Fruit fly (Drosophila melanogaster) whole organism, embryonic: ENCODE results near the gene CG4041.

Experiments used
- Bdp1 ChIP-seq: fragments of 200-800 bp; sonication (Bioruptor generic); optimal IDR thresholded peaks from 3 replicates; lab custom pipeline; 2016; ENCODE audit warnings: missing biosample characterization, missing genetic modification characterization
- Bteb2 ChIP-seq: fragments of 200-800 bp; sonication (Bioruptor generic); optimal IDR thresholded peaks from 2 replicates; lab custom pipeline; 2016; ENCODE audit warnings: missing biosample characterization, missing genetic modification characterization
- CG10543 ChIP-seq: fragments of 200-800 bp; sonication (Bioruptor generic); optimal IDR thresholded peaks from 3 replicates; lab custom pipeline; 2017; ENCODE audit warnings: missing biosample characterization, mild to moderate bottlenecking, missing genetic modification characterization, moderate library complexity
- CG11695 ChIP-seq: fragments of 200-800 bp; sonication (Bioruptor generic); IDR thresholded peaks from 3 replicates; pipeline ENCODE4 v1.3.6; 2022; ENCODE audit warnings: missing biosample characterization, missing genetic modification characterization
- CG12104 ChIP-seq: fragments of 200-800 bp; sonication (Bioruptor generic); optimal IDR thresholded peaks from 3 replicates; lab custom pipeline; 2016; ENCODE audit warnings: missing biosample characterization, missing genetic modification characterization
- CG12659 ChIP-seq: fragments of 200-800 bp; sonication (Bioruptor generic); optimal IDR thresholded peaks from 3 replicates; lab custom pipeline; 2017; ENCODE audit warnings: mild to moderate bottlenecking, missing biosample characterization, missing genetic modification reagents, missing genetic modification characterization
- CG12942 ChIP-seq: fragments of 200-800 bp; sonication (Bioruptor generic); optimal IDR thresholded peaks from 3 replicates; lab custom pipeline; 2016; ENCODE audit warnings: missing biosample characterization, missing genetic modification characterization
- CG1603 ChIP-seq: fragments of 200-800 bp; sonication (Bioruptor generic); optimal IDR thresholded peaks from 2 replicates; lab custom pipeline; 2019; ENCODE audit warnings: missing biosample characterization, mild to moderate bottlenecking, missing genetic modification characterization, moderate library complexity
- CG1647 ChIP-seq: fragments of 200-800 bp; sonication (Bioruptor generic); optimal IDR thresholded peaks from 3 replicates; lab custom pipeline; 2016; ENCODE audit warnings: missing biosample characterization, missing genetic modification characterization
- CG16863 ChIP-seq: fragments of 200-800 bp; sonication (Bioruptor generic); optimal IDR thresholded peaks from 3 replicates; lab custom pipeline; 2016; ENCODE audit warnings: missing biosample characterization, missing genetic modification characterization
- CG17361 ChIP-seq: fragments of 200-800 bp; sonication (Bioruptor generic); IDR thresholded peaks from 3 replicates; pipeline ENCODE4 v1.3.6; 2022; ENCODE audit warnings: missing biosample characterization, missing genetic modification characterization
- CG17802 ChIP-seq: fragments of 200-800 bp; sonication (Bioruptor generic); optimal IDR thresholded peaks from 2 replicates; lab custom pipeline; 2018; ENCODE audit warnings: missing biosample characterization, mild to moderate bottlenecking, missing genetic modification characterization, moderate library complexity
- CG2678 ChIP-seq: fragments of 200-800 bp; sonication (Bioruptor generic); optimal IDR thresholded peaks from 3 replicates; lab custom pipeline; 2019; ENCODE audit warnings: missing biosample characterization, mild to moderate bottlenecking, missing genetic modification characterization, moderate library complexity
- CG31441 ChIP-seq: fragments of 200-800 bp; sonication (Bioruptor generic); IDR thresholded peaks from 2 replicates; pipeline ENCODE4 v1.3.6; 2022; ENCODE audit warnings: missing biosample characterization, missing genetic modification characterization
- CG4730 ChIP-seq: fragments of 200-800 bp; sonication (Bioruptor generic); IDR thresholded peaks from 2 replicates; pipeline ENCODE4 v1.3.6; 2022; ENCODE audit warnings: missing biosample characterization, missing genetic modification characterization
- CG5953 ChIP-seq: fragments of 200-800 bp; sonication (Bioruptor generic); IDR thresholded peaks from 2 replicates; pipeline ENCODE4 v1.3.6; 2022; ENCODE audit warnings: missing biosample characterization, missing genetic modification characterization
- CG7372 ChIP-seq: fragments of 200-800 bp; sonication (Bioruptor generic); IDR thresholded peaks from 2 replicates; pipeline ENCODE4 v1.3.6; 2022; ENCODE audit warnings: missing biosample characterization, missing genetic modification characterization
- CG8290 ChIP-seq, 3 experiments: fragments of 200-800 bp; sonication (Bioruptor generic); optimal IDR thresholded peaks; 2 replicates each; lab custom pipeline; 2016 to 2019; ENCODE audit warnings: missing biosample characterization in 3 of 3, missing genetic modification characterization in 3 of 3, mild to moderate bottlenecking in 2 of 3, moderate library complexity in 1 of 3
- Drgx ChIP-seq: fragments of 200-800 bp; sonication (Bioruptor generic); IDR thresholded peaks from 2 replicates; pipeline ENCODE4 v1.3.6; 2022; ENCODE audit warnings: missing biosample characterization, missing genetic modification characterization
- E2f1 ChIP-seq: fragments of 200-800 bp; sonication (Bioruptor generic); IDR thresholded peaks from 2 replicates; pipeline ENCODE4 v1.3.6; 2022; ENCODE audit warnings: missing biosample characterization, missing genetic modification characterization
- Hey ChIP-seq: fragments of 200-800 bp; sonication (Bioruptor generic); optimal IDR thresholded peaks from 3 replicates; lab custom pipeline; 2018; ENCODE audit warnings: missing biosample characterization, mild to moderate bottlenecking, missing genetic modification characterization
- Lim3 ChIP-seq: fragments of 200-800 bp; sonication (Bioruptor generic); IDR thresholded peaks from 2 replicates; pipeline ENCODE4 v1.3.6; 2022; ENCODE audit warnings: missing biosample characterization, missing genetic modification characterization
- Max ChIP-seq: fragments of 200-800 bp; sonication (Bioruptor generic); optimal IDR thresholded peaks from 2 replicates; lab custom pipeline; 2016; ENCODE audit warnings: missing biosample characterization, mild to moderate bottlenecking, missing genetic modification characterization
- Med ChIP-seq: fragments of 200-800 bp; sonication (Bioruptor generic); peaks from one replicate; lab custom pipeline; 2016; ENCODE audit warnings: missing biosample characterization, missing genetic modification characterization, mild to moderate bottlenecking, inconsistent platforms, moderate library complexity
- Mes4 ChIP-seq: fragments of 200-800 bp; sonication (Bioruptor generic); optimal IDR thresholded peaks from 2 replicates; lab custom pipeline; 2016; ENCODE audit warnings: missing biosample characterization, missing genetic modification characterization
- Poxn ChIP-seq: fragments of 200-800 bp; sonication (Bioruptor generic); IDR thresholded peaks from 2 replicates; pipeline ENCODE4 v1.3.6; 2022; ENCODE audit warnings: missing biosample characterization, missing genetic modification characterization
- Side ChIP-seq: fragments of 200-800 bp; sonication (Bioruptor generic); optimal IDR thresholded peaks from 2 replicates; lab custom pipeline; 2016; ENCODE audit warnings: missing biosample characterization, missing genetic modification characterization
- Sry-β ChIP-seq: fragments of 200-800 bp; sonication (Bioruptor generic); optimal IDR thresholded peaks from 2 replicates; lab custom pipeline; 2018; ENCODE audit warnings: missing biosample characterization, mild to moderate bottlenecking, missing genetic modification characterization, moderate library complexity
- Sry-δ ChIP-seq: fragments of 200-800 bp; sonication (Bioruptor generic); optimal IDR thresholded peaks from 2 replicates; lab custom pipeline; 2016; ENCODE audit warnings: missing biosample characterization, missing genetic modification characterization
- aop ChIP-seq: fragments of 200-800 bp; sonication (Bioruptor generic); IDR thresholded peaks from 2 replicates; pipeline ENCODE4 v1.3.6; 2022; ENCODE audit warnings: missing biosample characterization, missing genetic modification characterization
- chinmo ChIP-seq: fragments of 200-800 bp; sonication (Bioruptor generic); IDR thresholded peaks from 4 replicates; pipeline ENCODE4 v1.3.6; 2022; ENCODE audit warnings: missing biosample characterization, missing genetic modification characterization; ENCODE audit not compliant: partially characterized antibody
- dm ChIP-seq: fragments of 200-800 bp; sonication (Bioruptor generic); optimal IDR thresholded peaks from 3 replicates; lab custom pipeline; 2016; ENCODE audit warnings: missing biosample characterization, missing genetic modification characterization
- dmrt99B ChIP-seq: fragments of 200-800 bp; sonication (Bioruptor generic); optimal IDR thresholded peaks from 2 replicates; lab custom pipeline; 2018; ENCODE audit warnings: missing biosample characterization, mild to moderate bottlenecking, missing genetic modification characterization, moderate library complexity
- dysf ChIP-seq: fragments of 200-800 bp; sonication (Bioruptor generic); IDR thresholded peaks from 3 replicates; pipeline ENCODE4 v1.3.6; 2022; ENCODE audit warnings: missing biosample characterization, missing genetic modification characterization
- fru ChIP-seq: fragments of >200 bp; optimal IDR thresholded peaks from 2 replicates; lab custom pipeline; 2017
- kni ChIP-seq: fragments of 200-800 bp; sonication (Bioruptor generic); optimal IDR thresholded peaks from 3 replicates; lab custom pipeline; 2017; ENCODE audit warnings: mild to moderate bottlenecking, missing biosample characterization, missing genetic modification reagents, missing genetic modification characterization
- lbe ChIP-seq: fragments of 200-800 bp; sonication (Bioruptor generic); optimal IDR thresholded peaks from 2 replicates; lab custom pipeline; 2016; ENCODE audit warnings: missing biosample characterization, mild to moderate bottlenecking, missing genetic modification characterization
- lmd ChIP-seq: fragments of 200-800 bp; sonication (Bioruptor generic); IDR thresholded peaks from 2 replicates; pipeline ENCODE4 v1.3.6; 2022; ENCODE audit warnings: missing biosample characterization, missing genetic modification characterization
- row ChIP-seq: fragments of 200-800 bp; sonication (Bioruptor generic); IDR thresholded peaks from 3 replicates; pipeline ENCODE4 v1.3.6; 2022; ENCODE audit warnings: missing biosample characterization, missing genetic modification characterization
- sr ChIP-seq: fragments of 200-800 bp; sonication (Bioruptor generic); IDR thresholded peaks from 3 replicates; pipeline ENCODE4 v1.3.6; 2022; ENCODE audit warnings: missing biosample characterization, missing genetic modification characterization
- stc ChIP-seq: fragments of 200-800 bp; sonication (Bioruptor generic); IDR thresholded peaks from 2 replicates; pipeline ENCODE4 v1.3.6; 2022; ENCODE audit warnings: missing biosample characterization, missing genetic modification characterization
- stwl ChIP-seq: fragments of 200-800 bp; sonication (Bioruptor generic); optimal IDR thresholded peaks from 3 replicates; lab custom pipeline; 2018; ENCODE audit warnings: missing biosample characterization, mild to moderate bottlenecking, missing genetic modification characterization, moderate library complexity
- tll ChIP-seq, 2 experiments: fragments of 200-800 bp in 1 of 2; fragments of >200 bp in 1 of 2; sonication (Bioruptor generic) in 1 of 2; optimal IDR thresholded peaks; 2 replicates each; lab custom pipeline; 2017 to 2019; ENCODE audit warnings: missing biosample characterization in 2 of 2, missing genetic modification characterization in 2 of 2, mild to moderate bottlenecking in 1 of 2, moderate library complexity in 1 of 2
- usp ChIP-seq: fragments of >200 bp; optimal IDR thresholded peaks from 2 replicates; lab custom pipeline; 2017; ENCODE audit warnings: missing biosample characterization, missing genetic modification characterization
- zen ChIP-seq: fragments of 200-800 bp; sonication (Bioruptor generic); optimal IDR thresholded peaks from 3 replicates; lab custom pipeline; 2018; ENCODE audit warnings: missing biosample characterization, mild to moderate bottlenecking, missing genetic modification characterization, moderate library complexity
- zf30C ChIP-seq: fragments of 200-800 bp; sonication (Bioruptor generic); optimal IDR thresholded peaks from 3 replicates; lab custom pipeline; 2018; ENCODE audit warnings: missing biosample characterization, mild to moderate bottlenecking, missing genetic modification characterization
- zfh1 ChIP-seq: fragments of 200-800 bp; sonication (Bioruptor generic); IDR thresholded peaks from 3 replicates; pipeline ENCODE4 v1.3.6; 2022; ENCODE audit warnings: missing biosample characterization, missing genetic modification characterization

Gene CG4041

DNA sequence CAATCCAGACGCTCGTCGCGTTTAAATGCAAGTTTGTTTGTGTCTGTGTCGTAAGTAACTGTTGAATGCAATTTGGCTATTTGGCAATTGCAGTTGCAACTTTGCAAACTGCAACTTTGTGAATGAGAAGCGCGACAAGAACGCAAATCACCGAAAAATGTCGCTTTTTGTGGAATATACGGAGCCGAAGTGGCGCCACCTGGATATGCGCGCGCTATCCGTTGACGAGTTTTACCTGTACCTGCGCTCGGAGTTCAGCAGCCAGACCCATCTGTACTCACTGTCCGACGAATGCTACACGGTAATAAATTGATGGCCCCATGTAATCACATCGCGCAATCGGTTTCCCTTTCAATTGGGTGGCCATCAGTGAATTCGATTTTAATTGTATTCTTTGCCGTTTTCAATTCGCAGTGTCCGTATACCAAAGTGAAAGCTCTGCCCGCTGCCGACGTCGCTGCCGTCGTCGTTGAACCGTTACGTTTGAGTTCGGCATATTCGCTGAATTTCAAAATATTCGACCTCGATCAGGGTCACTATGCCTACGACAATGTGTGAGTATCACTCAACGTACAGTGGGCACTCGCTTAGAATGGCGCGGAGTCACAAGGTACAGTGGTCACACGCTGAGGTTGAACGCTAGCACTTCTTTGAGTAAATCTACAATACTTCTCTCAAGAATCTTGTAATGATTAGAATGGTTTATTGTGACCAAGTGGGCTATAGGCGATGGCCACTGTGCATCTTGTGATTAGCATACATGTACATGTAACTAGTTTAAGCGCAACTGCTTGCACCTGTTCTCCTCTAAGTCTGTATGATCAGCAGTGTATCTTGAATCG lies 1.0 kb upstream of the CG4041 start (continued):
- TF ChIP-seq tll (GFP tag; optimal IDR thresholded peaks at IDR 0.05; lab: Kevin White, UChicago): no peak
- TF ChIP-seq zf30C: no peak
- peak; percentile 79 for TF ChIP-seq stc
- TF ChIP-seq fru (lab: Kevin White, UChicago): no peak
- TF ChIP-seq Max (GFP tag; lab: Kevin White, UChicago): peak; percentile 60
- peak; percentile 86 for TF ChIP-seq CG4730 (GFP tag; lab: Robert Waterston, UW)
- peak; percentile 73 for TF ChIP-seq CG5953 (GFP tag; lab: Robert Waterston, UW)

DNA sequence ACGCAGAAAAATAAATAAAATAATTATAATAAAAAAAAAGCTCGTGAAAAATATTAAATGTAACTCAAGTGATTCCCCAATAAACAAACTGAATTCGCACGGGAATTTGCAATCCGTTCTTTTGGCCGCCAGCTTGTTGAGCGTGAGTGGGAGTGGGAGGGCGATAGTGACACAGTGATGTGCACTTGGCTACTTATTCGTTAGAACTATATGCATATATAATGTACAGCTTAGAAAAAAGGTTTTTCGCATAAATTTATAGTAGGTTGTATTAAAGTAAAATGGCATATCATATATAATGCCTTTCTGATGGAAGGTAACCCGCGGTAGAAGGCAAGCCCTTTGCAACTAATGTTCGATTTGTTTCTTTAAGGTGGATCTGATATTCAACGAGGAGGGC lies 5.9 kb downstream of the CG4041 start:
- TF ChIP-seq row (GFP tag; lab: Robert Waterston, UW): 0 out of 3 replicates have a peak, but pooled peaks have one; percentile 20
- TF ChIP-seq Sry-β: peak; percentile 74
- TF ChIP-seq CG12942 (GFP tag; lab: Kevin White, UChicago): no peak
- TF ChIP-seq sr (GFP tag; lab: Robert Waterston, UW): 0 out of 3 replicates have a peak, but pooled peaks have one; percentile 24
- peak; percentile 43 for TF ChIP-seq Med (GFP tag; lab: Kevin White, UChicago)
- TF ChIP-seq Side (GFP tag; lab: Kevin White, UChicago): no peak
- TF ChIP-seq chinmo: 0 out of 4 replicates have a peak, but pooled peaks have one; percentile 16

DNA sequence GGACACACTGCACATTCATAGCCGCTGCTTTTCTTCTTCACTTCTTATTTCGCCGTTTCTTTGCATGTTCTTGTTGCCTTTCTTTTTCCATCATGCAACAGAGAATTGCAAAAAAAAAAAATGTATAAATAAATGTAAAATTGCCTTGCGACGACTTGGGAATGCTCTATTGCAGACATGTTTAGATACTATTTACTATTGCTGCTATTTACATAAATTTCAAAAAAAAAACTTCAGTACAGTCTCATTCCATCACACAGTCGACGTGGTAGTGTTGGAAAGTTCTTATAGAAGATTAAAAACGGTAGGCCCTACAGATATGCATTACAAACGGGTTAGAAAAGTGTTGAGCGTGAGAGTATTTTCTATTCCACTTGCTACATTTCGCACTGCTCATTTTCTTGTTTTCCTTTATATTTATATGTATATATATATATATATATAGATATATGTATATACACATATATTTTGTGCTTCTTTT lies 6.4 kb downstream of the CG4041 start:
- TF ChIP-seq usp (GFP tag; lab: Kevin White, UChicago): no peak
- no peak for TF ChIP-seq E2f1 (GFP tag; lab: Robert Waterston, UW)
- no peak for TF ChIP-seq Bdp1 (GFP tag; lab: Kevin White, UChicago)
- TF ChIP-seq CG17361: no peak
- TF ChIP-seq Lim3 (GFP tag; lab: Robert Waterston, UW): no peak
- no peak for TF ChIP-seq CG7372 (GFP tag; lab: Robert Waterston, UW)
- no peak for TF ChIP-seq CG16863 (GFP tag; lab: Kevin White, UChicago)
- no peak for TF ChIP-seq zen (tag; lab: Kevin White, UChicago)
- no peak for TF ChIP-seq CG12659 (GFP tag; lab: Kevin White, UChicago)
- peak; percentile 11 for TF ChIP-seq CG10543 (GFP tag; lab: Kevin White, UChicago)
- TF ChIP-seq aop: no peak
- TF ChIP-seq Poxn (GFP tag; lab: Robert Waterston, UW): no peak
- no peak for TF ChIP-seq CG1647 (GFP tag; lab: Kevin White, UChicago)
- no peak for TF ChIP-seq Bteb2 (GFP tag; lab: Kevin White, UChicago)
- TF ChIP-seq CG1603 (tag; lab: Kevin White, UChicago): no peak
- no peak for TF ChIP-seq CG12104 (GFP tag; lab: Kevin White, UChicago)
- no peak for TF ChIP-seq Sry-δ (GFP tag; lab: Kevin White, UChicago)
- TF ChIP-seq dmrt99B (tag; lab: Kevin White, UChicago): peak; percentile 17
- no peak for TF ChIP-seq CG8290 (GFP tag; optimal IDR thresholded peaks at IDR 0.05; lab: Kevin White, UChicago)
- no peak for TF ChIP-seq CG8290 (tag; optimal IDR thresholded peaks at IDR 0.05; lab: Kevin White, UChicago)
- TF ChIP-seq Mes4: no peak
- TF ChIP-seq lmd (GFP tag; lab: Robert Waterston, UW): peak; percentile 30; the same call in 1 of the 2 replicates
- no peak for TF ChIP-seq CG17802 (tag; lab: Kevin White, UChicago)
- TF ChIP-seq zfh1: no peak
- TF ChIP-seq kni: no peak
- TF ChIP-seq CG2678 (tag; lab: Kevin White, UChicago): peak; percentile 22
- TF ChIP-seq CG31441 (GFP tag; lab: Robert Waterston, UW): peak; percentile 19; the same call in 1 of the 2 replicates
- TF ChIP-seq CG11695: 0 out of 3 replicates have a peak, but pooled peaks have one; percentile 14
- TF ChIP-seq Hey: no peak
- peak; percentile 70 for TF ChIP-seq stwl (tag; lab: Kevin White, UChicago)
- TF ChIP-seq lbe (GFP tag; lab: Kevin White, UChicago): peak; percentile 29
- no peak for TF ChIP-seq dm (GFP tag; lab: Kevin White, UChicago)
- peak; percentile 39; the same call in 1 of the 3 replicates for TF ChIP-seq dysf (GFP tag; lab: Robert Waterston, UW)
- peak; percentile 64 for TF ChIP-seq Drgx (GFP tag; lab: Robert Waterston, UW)
